Worm (Caenorhabditis elegans) whole organism, young adult: ENCODE results near the gene C05E7.3.

Source experiments
- B0019.2 ChIP-seq: fragments of 200-800 bp; sonication (Bioruptor generic); conservative IDR thresholded peaks from 2 replicates; pipeline ENCODE4 v1.3.6; 2022; ENCODE audit warnings: missing genetic modification reagents, missing genetic modification characterization, missing compliant biosample characterization
- F33H1.4 ChIP-seq: fragments of 200-800 bp; sonication (Bioruptor generic); IDR thresholded peaks from 2 replicates; pipeline ENCODE4 v1.3.6; 2022; ENCODE audit warnings: missing genetic modification reagents, missing genetic modification characterization, missing compliant biosample characterization
- F57A8.1 ChIP-seq: fragments of 200-800 bp; sonication (Bioruptor generic); optimal IDR thresholded peaks from 2 replicates; lab custom pipeline; 2018; ENCODE audit warnings: mild to moderate bottlenecking, missing genetic modification characterization, moderate library complexity, missing compliant biosample characterization
- mel-28 ChIP-seq: sonication (generic microtip); optimal IDR thresholded peaks from 2 replicates; lab custom pipeline; 2016; ENCODE audit warnings: borderline replicate concordance, mild to moderate bottlenecking, missing genetic modification characterization, missing compliant biosample characterization
- nfya-1 ChIP-seq: sonication (generic microtip); optimal IDR thresholded peaks from 2 replicates; lab custom pipeline; 2017; ENCODE audit warnings: antibody characterized with exemption, missing compliant biosample characterization, missing genetic modification characterization, borderline replicate concordance; ENCODE audit not compliant: insufficient read depth
- pha-4 ChIP-seq: fragments of 150-350 bp; sonication (generic microtip); optimal IDR thresholded peaks from 2 replicates; lab custom pipeline; 2014; ENCODE audit warnings: missing biosample characterization, missing genetic modification reagents, missing genetic modification characterization
- sptf-2 ChIP-seq: fragments of 200-800 bp; sonication (Bioruptor generic); optimal IDR thresholded peaks from 2 replicates; lab custom pipeline; 2018; ENCODE audit warnings: mild to moderate bottlenecking, missing genetic modification characterization, missing compliant biosample characterization
- tbp1 ChIP-seq: fragments of 200-800 bp; sonication (Bioruptor generic); optimal IDR thresholded peaks from 2 replicates; lab custom pipeline; 2018; ENCODE audit warnings: mild to moderate bottlenecking, missing genetic modification characterization, missing compliant biosample characterization
- unc-62 ChIP-seq: fragments of 150-350 bp; optimal IDR thresholded peaks from 2 replicates; lab custom pipeline; 2014; ENCODE audit warnings: missing biosample characterization, missing genetic modification reagents, missing genetic modification characterization
- xnd-1 ChIP-seq: sonication (generic microtip); optimal IDR thresholded peaks from 2 replicates; lab custom pipeline; 2016; ENCODE audit warnings: missing genotype, missing genetic modification reagents, missing genetic modification characterization, missing compliant biosample characterization
- ztf-3 ChIP-seq: fragments of 200-800 bp; sonication (Bioruptor generic); optimal IDR thresholded peaks from 2 replicates; lab custom pipeline; 2018; ENCODE audit warnings: mild to moderate bottlenecking, missing genetic modification characterization, missing compliant biosample characterization

DNA sequence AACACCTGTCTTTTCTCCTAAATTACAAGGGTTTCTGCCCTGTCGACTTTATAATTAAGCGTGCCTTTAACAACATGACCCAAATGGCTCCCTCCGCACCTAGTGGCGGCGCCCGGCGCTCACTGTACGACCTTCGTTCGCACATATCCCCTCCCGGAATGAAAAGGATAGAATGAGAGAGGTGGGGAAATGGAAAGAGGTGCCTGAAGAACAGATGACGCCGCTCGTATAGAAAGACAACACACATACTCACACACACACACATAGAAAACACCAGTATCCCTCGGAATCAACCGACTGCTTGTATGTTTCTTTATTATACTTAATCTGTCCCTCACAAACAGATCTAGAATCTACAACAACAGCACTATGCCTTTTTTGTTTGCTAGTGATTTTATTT, 36.5 kb downstream of the C05E7.3 start:
- TF ChIP-seq xnd-1 (tag; lab: Kevin White, UChicago) (no peak), nfya-1 (tag; lab: Kevin White, UChicago) (no peak), tbp1 (no peak), B0019.2 (GFP tag; lab: Robert Waterston, UW) (no peak), ztf-3 (GFP tag; lab: Kevin White, UChicago) (no peak), F57A8.1 (GFP tag; lab: Kevin White, UChicago) (no peak), sptf-2 (GFP tag; lab: Kevin White, UChicago) (no peak), unc-62 (GFP tag; lab: Kevin White, UChicago) (no peak), F33H1.4 (GFP tag; lab: Robert Waterston, UW) (no peak), pha-4 (no peak), mel-28 (no peak)
